Worm (Caenorhabditis elegans) whole organism, mixed stage, embryonic: ENCODE results near the gene R13H4.5.
A peak's percentile ranks its signal among the peaks of the same experiment; 100 is the strongest.

ENCODE experiments used
- M03D4.4 ChIP-seq: sonication (generic microtip); optimal IDR thresholded peaks from 2 replicates; lab custom pipeline; 2017; ENCODE audit warnings: mild to moderate bottlenecking, missing genetic modification characterization, missing compliant biosample characterization
- bed-3 ChIP-seq: fragments of 200-800 bp; sonication (Bioruptor generic); optimal IDR thresholded peaks from 3 replicates; lab custom pipeline; 2018; ENCODE audit warnings: mild to moderate bottlenecking, missing genetic modification characterization, moderate library complexity, missing compliant biosample characterization
- blmp-1 ChIP-seq: fragments of 150-350 bp; optimal IDR thresholded peaks from 2 replicates; lab custom pipeline; 2014; ENCODE audit warnings: missing biosample characterization, missing genetic modification characterization
- ceh-39 ChIP-seq: fragments of 150-350 bp; optimal IDR thresholded peaks from 2 replicates; lab custom pipeline; 2014; ENCODE audit warnings: missing biosample characterization, missing genetic modification characterization
- ceh-43 ChIP-seq: fragments of 200-800 bp; sonication (Bioruptor generic); optimal IDR thresholded peaks from 2 replicates; lab custom pipeline; 2018; ENCODE audit warnings: mild to moderate bottlenecking, missing genetic modification characterization, moderate library complexity, missing compliant biosample characterization
- ceh-83 ChIP-seq: fragments of 200-800 bp; sonication (Bioruptor generic); optimal IDR thresholded peaks from 2 replicates; lab custom pipeline; 2018; ENCODE audit warnings: mild to moderate bottlenecking, missing genetic modification characterization, missing compliant biosample characterization
- ces-1 ChIP-seq: fragments of 150-350 bp; optimal IDR thresholded peaks from 2 replicates; lab custom pipeline; 2014; ENCODE audit warnings: missing biosample characterization, missing genetic modification reagents, missing genetic modification characterization
- cnd-1 ChIP-seq: fragments of 200-800 bp; sonication (Bioruptor generic); optimal IDR thresholded peaks from 2 replicates; lab custom pipeline; 2018; ENCODE audit warnings: mild to moderate bottlenecking, missing genetic modification characterization, missing compliant biosample characterization
- drap-1 ChIP-seq: fragments of 200-800 bp; sonication (Bioruptor generic); optimal IDR thresholded peaks from 3 replicates; lab custom pipeline; 2018; ENCODE audit warnings: mild to moderate bottlenecking, missing genetic modification characterization, missing compliant biosample characterization
- elt-1 ChIP-seq: sonication (generic microtip); optimal IDR thresholded peaks from 2 replicates; lab custom pipeline; 2017; ENCODE audit warnings: missing genetic modification characterization, mild to moderate bottlenecking, missing compliant biosample characterization, antibody characterized with exemption, moderate library complexity, borderline replicate concordance; ENCODE audit not compliant: insufficient read depth
- elt-3 ChIP-seq: fragments of 150-350 bp; optimal IDR thresholded peaks from 2 replicates; lab custom pipeline; 2014; ENCODE audit warnings: missing biosample characterization, missing genetic modification characterization
- flh-1 ChIP-seq: fragments of 200-800 bp; sonication (Bioruptor generic); optimal IDR thresholded peaks from 2 replicates; lab custom pipeline; 2018; ENCODE audit warnings: mild to moderate bottlenecking, missing genetic modification characterization, moderate library complexity, missing compliant biosample characterization
- ham-2 ChIP-seq: fragments of 200-800 bp; sonication (Bioruptor generic); optimal IDR thresholded peaks from 2 replicates; lab custom pipeline; 2018; ENCODE audit warnings: mild to moderate bottlenecking, missing genetic modification characterization, missing compliant biosample characterization
- hlh-1 ChIP-seq: fragments of 150-350 bp; optimal IDR thresholded peaks from 2 replicates; lab custom pipeline; 2014; ENCODE audit warnings: missing biosample characterization, missing genetic modification reagents, missing genetic modification characterization
- lin-13 ChIP-seq: fragments of 150-350 bp; optimal IDR thresholded peaks from 2 replicates; lab custom pipeline; 2014; ENCODE audit warnings: missing biosample characterization, missing genetic modification characterization
- lin-32 ChIP-seq: fragments of 200-800 bp; sonication (Bioruptor generic); optimal IDR thresholded peaks from 2 replicates; lab custom pipeline; 2018; ENCODE audit warnings: mild to moderate bottlenecking, missing genetic modification characterization, missing compliant biosample characterization
- lsy-2 ChIP-seq: fragments of 150-350 bp; optimal IDR thresholded peaks from 2 replicates; lab custom pipeline; 2014; ENCODE audit warnings: missing biosample characterization, missing genetic modification characterization
- mab-5 ChIP-seq: fragments of 150-350 bp; optimal IDR thresholded peaks from 2 replicates; lab custom pipeline; 2014; ENCODE audit warnings: missing biosample characterization, missing genetic modification characterization
- mep-1 ChIP-seq: fragments of 150-350 bp; optimal IDR thresholded peaks from 2 replicates; lab custom pipeline; 2017; ENCODE audit warnings: missing biosample characterization, missing genetic modification reagents, missing genetic modification characterization, inconsistent platforms
- nhr-12 ChIP-seq: fragments of 150-350 bp; optimal IDR thresholded peaks from 2 replicates; lab custom pipeline; 2014; ENCODE audit warnings: missing biosample characterization, missing genetic modification characterization
- nhr-2 ChIP-seq: fragments of 150-350 bp; optimal IDR thresholded peaks from 2 replicates; lab custom pipeline; 2014; ENCODE audit warnings: missing biosample characterization, missing genetic modification characterization
- nhr-237 ChIP-seq: fragments of 150-350 bp; optimal IDR thresholded peaks from 2 replicates; lab custom pipeline; 2014; ENCODE audit warnings: missing biosample characterization, missing genetic modification characterization
- nhr-28 ChIP-seq: fragments of 150-350 bp; optimal IDR thresholded peaks from 2 replicates; lab custom pipeline; 2014; ENCODE audit warnings: missing biosample characterization, missing genetic modification characterization
- nhr-76 ChIP-seq: sonication (generic microtip); optimal IDR thresholded peaks from 2 replicates; lab custom pipeline; 2017; ENCODE audit warnings: missing biosample characterization, missing genetic modification characterization
- pha-4 ChIP-seq: fragments of 150-350 bp; optimal IDR thresholded peaks from 2 replicates; lab custom pipeline; 2018; ENCODE audit warnings: missing biosample characterization, missing genetic modification reagents, missing genetic modification characterization
- sem-2 ChIP-seq: fragments of 200-800 bp; sonication (Bioruptor generic); optimal IDR thresholded peaks from 2 replicates; lab custom pipeline; 2018; ENCODE audit warnings: mild to moderate bottlenecking, missing genetic modification characterization, missing compliant biosample characterization
- sptf-1 ChIP-seq: sonication (generic microtip); optimal IDR thresholded peaks from 2 replicates; lab custom pipeline; 2017; ENCODE audit warnings: mild to moderate bottlenecking, missing genetic modification characterization, moderate library complexity, missing compliant biosample characterization
- unc-120 ChIP-seq: sonication (generic microtip); optimal IDR thresholded peaks from 2 replicates; lab custom pipeline; 2017; ENCODE audit warnings: missing genetic modification characterization, missing compliant biosample characterization; ENCODE audit not compliant: poor library complexity, severe bottlenecking
- unc-39 ChIP-seq: fragments of 150-350 bp; optimal IDR thresholded peaks from 2 replicates; lab custom pipeline; 2014; ENCODE audit warnings: missing biosample characterization, missing genetic modification characterization
- unc-62 ChIP-seq: fragments of 150-350 bp; optimal IDR thresholded peaks from 2 replicates; lab custom pipeline; 2014; ENCODE audit warnings: missing biosample characterization, missing genetic modification reagents, missing genetic modification characterization
- zip-8 ChIP-seq: fragments of 150-350 bp; optimal IDR thresholded peaks from 2 replicates; lab custom pipeline; 2014; ENCODE audit warnings: missing biosample characterization, missing genetic modification characterization
- ztf-11 ChIP-seq: fragments of 150-350 bp; optimal IDR thresholded peaks from 2 replicates; lab custom pipeline; 2014; ENCODE audit warnings: missing biosample characterization, missing genetic modification characterization

Gene R13H4.5

ce11 chrV:11896322-11896898, 35.9 kb downstream of the R13H4.5 start:
- peak; percentile 32 for TF ChIP-seq nhr-12 (tag; lab: Kevin White, UChicago)
- TF ChIP-seq mep-1 (tag; lab: Kevin White, UChicago), result peak; percentile 50
- TF ChIP-seq ztf-11 (tag; lab: Kevin White, UChicago), result no peak
- TF ChIP-seq elt-1, result no peak
- peak; percentile 25 for TF ChIP-seq lin-13 (tag; lab: Kevin White, UChicago)
- TF ChIP-seq, all 35 proteins: peak for 3

ce11 chrV:11897604-11898003, 37.1 kb downstream of the R13H4.5 start:
- no peak for TF ChIP-seq lin-32 (GFP tag; lab: Kevin White, UChicago)
- no peak for TF ChIP-seq lsy-2 (tag; lab: Kevin White, UChicago)
- TF ChIP-seq ceh-83 (GFP tag; lab: Kevin White, UChicago), result no peak
- no peak for TF ChIP-seq zip-8
- TF ChIP-seq nhr-76 (tag; lab: Kevin White, UChicago), result no peak
- TF ChIP-seq nhr-237 (tag; lab: Kevin White, UChicago), result no peak
- TF ChIP-seq mab-5 (tag; lab: Kevin White, UChicago), result no peak
- TF ChIP-seq flh-1 (GFP tag; lab: Kevin White, UChicago), result no peak
- no peak for TF ChIP-seq pha-4 (tag; lab: Kevin White, UChicago)
- TF ChIP-seq bed-3 (GFP tag; lab: Kevin White, UChicago), result no peak
- TF ChIP-seq sptf-1, result no peak
- no peak for TF ChIP-seq ces-1
- no peak for TF ChIP-seq ztf-11 (tag; lab: Kevin White, UChicago)
- TF ChIP-seq mep-1 (tag; lab: Kevin White, UChicago), result no peak
- TF ChIP-seq nhr-28 (tag; lab: Kevin White, UChicago), result no peak
- TF ChIP-seq nhr-12 (tag; lab: Kevin White, UChicago), result no peak
- TF ChIP-seq blmp-1 (tag; lab: Kevin White, UChicago), result no peak
- no peak for TF ChIP-seq nhr-2 (tag; lab: Kevin White, UChicago)
- TF ChIP-seq hlh-1 (tag; lab: Kevin White, UChicago), result no peak
- no peak for TF ChIP-seq M03D4.4 (tag; lab: Kevin White, UChicago)

ce11 chrV:11899149-11899548, 38.7 kb downstream of the R13H4.5 start, which contains the start of gene sma-1:
sma-1 (plus strand) TSS chrV:11899449.
- TF ChIP-seq mep-1 (tag; lab: Kevin White, UChicago) (no peak), blmp-1 (tag; lab: Kevin White, UChicago) (peak; percentile 15), elt-1 (peak; percentile 12), pha-4 (tag; lab: Kevin White, UChicago) (no peak), elt-3 (tag; lab: Kevin White, UChicago) (no peak), ceh-43 (GFP tag; lab: Kevin White, UChicago) (no peak), ceh-83 (GFP tag; lab: Kevin White, UChicago) (no peak), unc-62 (no peak)

- TF ChIP-seq drap-1, result no peak
- TF ChIP-seq blmp-1 (tag; lab: Kevin White, UChicago), result no peak
- no peak for TF ChIP-seq nhr-28 (tag; lab: Kevin White, UChicago)
- no peak for TF ChIP-seq unc-39 (tag; lab: Kevin White, UChicago)
- TF ChIP-seq nhr-237 (tag; lab: Kevin White, UChicago), result no peak
- TF ChIP-seq ztf-11 (tag; lab: Kevin White, UChicago), result no peak
- TF ChIP-seq elt-3 (tag; lab: Kevin White, UChicago), result no peak
- TF ChIP-seq nhr-76 (tag; lab: Kevin White, UChicago), result no peak
- no peak for TF ChIP-seq sem-2 (GFP tag; lab: Kevin White, UChicago)
- no peak for TF ChIP-seq sptf-1
- no peak for TF ChIP-seq ham-2
Measured at ce11 chrV:11900127-11900526, 39.7 kb downstream of the R13H4.5 start.

ce11 chrV:11901260-11901659, 40.8 kb downstream of the R13H4.5 start:
- TF ChIP-seq nhr-2 (tag; lab: Kevin White, UChicago) (no peak), flh-1 (GFP tag; lab: Kevin White, UChicago) (no peak), blmp-1 (tag; lab: Kevin White, UChicago) (no peak), cnd-1 (tag; lab: Kevin White, UChicago) (no peak), sptf-1 (no peak), ceh-43 (GFP tag; lab: Kevin White, UChicago) (no peak), ceh-39 (tag; lab: Kevin White, UChicago) (no peak), ham-2 (no peak), M03D4.4 (tag; lab: Kevin White, UChicago) (no peak), nhr-12 (tag; lab: Kevin White, UChicago) (no peak), unc-120 (tag; lab: Kevin White, UChicago) (no peak), pha-4 (tag; lab: Kevin White, UChicago) (no peak), mab-5 (tag; lab: Kevin White, UChicago) (no peak), ces-1 (no peak), elt-3 (tag; lab: Kevin White, UChicago) (no peak), drap-1 (no peak)
- TF ChIP-seq, all 35 proteins: peak for 0
